Worm (Caenorhabditis elegans): Measurements from ENCODE around the gene pah-1.

Gene pah-1

DNA sequence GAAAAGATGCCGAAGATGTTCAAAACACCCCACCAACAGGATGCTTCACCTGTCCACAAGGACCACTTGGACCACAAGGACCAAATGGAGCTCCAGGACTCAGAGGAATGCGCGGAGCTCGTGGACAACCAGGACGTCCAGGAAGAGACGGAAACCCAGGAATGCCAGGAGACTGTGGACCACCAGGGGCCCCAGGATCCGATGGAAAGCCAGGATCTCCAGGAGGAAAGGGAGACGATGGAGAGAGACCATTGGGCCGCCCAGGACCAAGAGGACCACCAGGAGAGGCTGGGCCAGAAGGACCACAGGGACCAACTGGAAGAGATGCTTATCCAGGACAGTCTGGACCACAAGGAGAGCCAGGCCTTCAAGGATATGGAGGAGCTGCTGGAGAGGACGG, 33.2 kb downstream of the pah-1 start:
- TF ChIP-seq ceh-18 (tag; optimal IDR thresholded peaks at IDR 0.05): no peak
- no peak for TF ChIP-seq fkh-6 (tag; optimal IDR thresholded peaks at IDR 0.05)
- no peak for TF ChIP-seq sdc-2 (tag; optimal IDR thresholded peaks at IDR 0.05)
- TF ChIP-seq ceh-45 (GFP tag; IDR thresholded peaks at IDR 0.05): no peak
- TF ChIP-seq C08G9.2 (tag; optimal IDR thresholded peaks at IDR 0.05): no peak
- no peak for TF ChIP-seq K02D7.2 (tag; optimal IDR thresholded peaks at IDR 0.05)
- no peak for TF ChIP-seq unc-86 (tag; optimal IDR thresholded peaks at IDR 0.05)
- TF ChIP-seq unc-42 (tag; optimal IDR thresholded peaks at IDR 0.05): no peak
- TF ChIP-seq K09A11.1 (tag; optimal IDR thresholded peaks at IDR 0.05; ENCODE audit: insufficient read depth): no peak
- no peak for TF ChIP-seq elt-4 (tag; optimal IDR thresholded peaks at IDR 0.05)
- TF ChIP-seq ceh-48 (tag; optimal IDR thresholded peaks at IDR 0.05): no peak
- no peak for TF ChIP-seq syd-9 (tag; optimal IDR thresholded peaks at IDR 0.05)
- no peak for TF ChIP-seq ceh-2 (tag; optimal IDR thresholded peaks at IDR 0.05)

DNA sequence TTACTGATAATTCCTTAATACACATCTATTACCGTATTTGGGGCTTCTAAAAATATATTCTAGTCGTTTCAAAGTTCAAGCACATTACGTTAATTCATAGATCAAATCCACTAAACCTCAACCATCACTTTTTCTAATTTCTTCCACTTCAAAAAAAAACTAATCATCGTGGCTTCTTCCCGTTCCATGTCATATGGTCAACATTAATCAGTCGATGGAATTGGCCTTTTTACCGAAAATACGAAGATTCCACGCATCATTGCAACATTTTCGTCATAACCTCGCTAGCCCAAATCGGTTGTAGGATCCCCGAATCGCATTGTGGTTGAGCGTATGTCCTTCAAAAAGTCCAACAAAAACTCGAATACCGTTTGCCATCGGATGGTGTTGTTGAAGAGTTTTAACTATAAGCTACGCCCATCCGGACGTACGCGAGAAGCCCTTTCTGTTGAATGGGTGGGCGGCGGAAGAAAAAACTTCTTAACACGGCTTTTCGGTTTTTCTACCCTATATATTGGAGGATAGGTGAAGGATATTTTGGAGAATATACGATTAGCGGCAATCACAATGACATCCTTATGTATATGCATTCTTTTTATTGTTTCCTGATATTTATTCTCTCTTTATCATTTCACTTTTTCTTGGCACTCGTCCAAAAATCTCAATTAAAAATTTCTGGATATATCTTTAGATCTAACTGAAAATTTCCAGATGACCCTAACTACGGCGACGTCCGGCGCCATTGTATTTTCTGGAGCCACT, 34.3 kb downstream of the pah-1 start, which contains the start of gene rol-6:
Gene rol-6 (plus strand): TSS at position 712 of the 762 bp plus-strand sequence.
- TF ChIP-seq hlh-6 (tag; optimal IDR thresholded peaks at IDR 0.05) (no peak), sox-4 (tag; optimal IDR thresholded peaks at IDR 0.05) (no peak), madf-2 (tag; optimal IDR thresholded peaks at IDR 0.05) (no peak), unc-55 (GFP tag; optimal IDR thresholded peaks at IDR 0.05) (no peak), ceh-30 (tag; optimal IDR thresholded peaks at IDR 0.05) (no peak), ceh-2 (tag; optimal IDR thresholded peaks at IDR 0.05) (no peak), pros-1 (tag; optimal IDR thresholded peaks at IDR 0.05) (no peak), odd-2 (tag; optimal IDR thresholded peaks at IDR 0.05) (no peak)

DNA sequence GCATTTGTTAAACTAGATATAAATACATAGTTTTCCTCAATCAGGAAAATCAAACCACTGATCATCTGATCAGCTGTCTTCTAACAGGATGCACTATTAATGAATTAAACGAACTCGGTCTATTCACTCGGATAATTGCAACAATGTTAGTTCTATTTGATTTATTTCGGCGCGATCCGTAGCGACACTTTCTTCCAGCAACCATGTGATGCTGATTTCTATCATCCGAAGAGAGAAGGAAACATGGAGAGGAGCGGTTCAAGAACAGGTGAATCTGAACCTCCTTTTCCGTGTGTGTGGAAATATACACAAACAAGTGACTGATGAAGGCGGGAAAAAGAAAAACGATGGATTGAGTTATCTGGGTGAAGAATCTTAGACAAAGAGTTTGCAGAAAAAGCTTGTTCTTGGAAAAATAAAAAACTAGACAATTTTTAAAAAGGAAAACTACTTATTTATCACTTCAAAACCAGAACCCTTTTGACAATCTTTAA, 35.0 kb downstream of the pah-1 start:
- no peak for TF ChIP-seq C38D4.7 (GFP tag; optimal IDR thresholded peaks at IDR 0.05)
- TF ChIP-seq ztf-16 (tag; optimal IDR thresholded peaks at IDR 0.05): no peak
- no peak for TF ChIP-seq ceh-22 (tag; optimal IDR thresholded peaks at IDR 0.05)
- TF ChIP-seq ceh-14 (tag; optimal IDR thresholded peaks at IDR 0.05): no peak

DNA sequence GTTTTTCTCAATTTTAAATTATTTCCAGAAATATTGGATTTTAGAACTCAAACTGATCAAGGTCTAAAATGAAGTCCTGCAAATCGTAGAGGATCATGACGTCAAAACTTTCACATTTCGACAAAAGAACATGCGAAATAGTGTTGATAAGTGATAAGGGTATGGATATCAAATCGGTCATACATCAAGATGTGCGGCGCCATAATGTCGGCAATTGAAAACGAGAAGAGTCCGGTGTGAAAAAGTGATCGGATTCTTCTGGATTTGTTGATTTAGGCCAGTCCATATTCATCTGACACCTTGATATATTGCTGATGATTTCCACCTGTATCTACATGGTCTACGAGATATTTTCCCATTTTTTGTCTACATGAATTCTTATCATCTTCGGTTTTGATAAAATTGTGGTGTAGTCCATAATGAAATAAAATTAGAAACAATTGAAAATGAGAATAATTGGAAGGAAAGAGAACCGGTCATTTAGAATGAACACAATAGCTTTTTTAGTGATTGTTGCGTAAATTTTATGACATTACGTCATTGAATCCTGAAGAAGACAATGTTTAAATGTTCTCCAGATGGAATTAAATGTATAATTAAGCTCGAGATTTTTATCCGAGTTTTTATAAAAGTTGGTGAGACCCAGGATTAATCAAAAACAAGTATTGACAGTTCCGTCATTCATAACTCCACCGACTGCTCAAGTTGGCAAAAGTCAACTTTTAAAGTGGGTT, 35.7 kb downstream of the pah-1 start:
- TF ChIP-seq madf-2 (tag; optimal IDR thresholded peaks at IDR 0.05) (no peak), ceh-9 (tag; optimal IDR thresholded peaks at IDR 0.05) (no peak), eyg-1 (tag; optimal IDR thresholded peaks at IDR 0.05) (no peak), rnt-1 (tag; optimal IDR thresholded peaks at IDR 0.05) (no peak)

DNA sequence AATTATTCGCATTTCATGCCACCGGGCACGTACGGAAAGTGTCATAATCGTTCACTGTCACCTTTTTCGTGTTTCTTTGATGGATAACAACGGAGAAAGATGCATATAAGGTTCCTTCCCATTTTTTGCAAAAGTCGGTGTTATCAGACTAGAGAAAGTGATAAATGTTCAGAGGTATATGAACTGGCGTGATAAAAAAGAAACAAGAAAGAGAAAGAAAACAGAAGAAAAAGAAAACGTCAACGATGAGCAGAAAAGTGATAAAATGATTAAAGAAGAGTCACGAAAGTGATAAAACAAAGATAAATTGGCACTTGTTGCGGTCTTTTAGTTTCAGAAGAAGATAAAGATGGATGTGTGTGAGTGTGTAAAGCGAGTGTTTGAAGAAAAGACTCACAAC, 36.5 kb downstream of the pah-1 start:
- TF ChIP-seq npax-4 (tag; optimal IDR thresholded peaks at IDR 0.05): no peak
- TF ChIP-seq sdc-2 (tag; optimal IDR thresholded peaks at IDR 0.05): no peak
- TF ChIP-seq elt-2 (tag; optimal IDR thresholded peaks at IDR 0.05): peak; percentile 51
- no peak for TF ChIP-seq K02D7.2 (tag; optimal IDR thresholded peaks at IDR 0.05)
- TF ChIP-seq lin-11 (tag; optimal IDR thresholded peaks at IDR 0.05): no peak
- TF ChIP-seq hlh-8 (tag; optimal IDR thresholded peaks at IDR 0.05): no peak

DNA sequence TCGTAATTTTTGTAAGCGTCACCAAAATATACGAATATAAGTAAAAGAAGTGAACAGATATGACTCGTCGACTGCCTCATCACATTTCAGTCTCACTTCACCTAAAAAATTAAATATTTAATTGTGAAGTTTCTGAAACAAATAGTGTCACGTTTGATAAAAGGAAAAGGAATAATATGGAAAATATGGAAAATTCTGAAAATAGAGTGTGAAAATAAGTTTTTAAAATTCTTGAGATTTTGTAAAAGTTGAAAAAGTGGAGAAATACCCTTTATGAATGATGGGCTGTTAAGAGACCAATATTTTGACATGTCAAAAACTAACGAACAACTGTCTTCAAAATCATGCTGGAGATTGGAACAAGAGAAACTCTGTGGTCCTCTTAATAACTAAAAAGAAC, 40.1 kb downstream of the pah-1 start, which contains the start of gene T01B7.9:
Gene T01B7.9 (minus strand): TSS at position 101 of the 400 bp plus-strand sequence.
- TF ChIP-seq pqm-1 (tag; optimal IDR thresholded peaks at IDR 0.05) (no peak), pag-3 (tag; optimal IDR thresholded peaks at IDR 0.05; ENCODE audit: borderline replicate concordance) (no peak), dmd-4 (tag; optimal IDR thresholded peaks at IDR 0.05; ENCODE audit: borderline replicate concordance) (no peak), npax-4 (tag; optimal IDR thresholded peaks at IDR 0.05) (no peak), C08G9.2 (tag; optimal IDR thresholded peaks at IDR 0.05) (no peak), elt-4 (tag; optimal IDR thresholded peaks at IDR 0.05) (no peak), ceh-9 (tag; optimal IDR thresholded peaks at IDR 0.05) (no peak), madf-2 (tag; optimal IDR thresholded peaks at IDR 0.05) (no peak), K09A11.1 (tag; optimal IDR thresholded peaks at IDR 0.05; ENCODE audit: insufficient read depth) (no peak), fkh-6 (tag; optimal IDR thresholded peaks at IDR 0.05) (no peak)
